Worm (Caenorhabditis elegans) whole organism, young adult: Measurements from ENCODE around the gene col-172.

Experiments used
- B0261.1 ChIP-seq: sonication (generic microtip); optimal IDR thresholded peaks from 2 replicates; lab custom pipeline; 2016; ENCODE audit warnings: mild to moderate bottlenecking, missing genetic modification characterization, moderate library complexity, missing compliant biosample characterization
- F10E7.11 ChIP-seq: sonication (generic microtip); optimal IDR thresholded peaks from 2 replicates; lab custom pipeline; 2017; ENCODE audit warnings: mild to moderate bottlenecking, missing genetic modification characterization, moderate library complexity, missing compliant biosample characterization
- F22D6.2 ChIP-seq: sonication (generic microtip); optimal IDR thresholded peaks from 2 replicates; lab custom pipeline; 2016; ENCODE audit warnings: mild to moderate bottlenecking, missing genetic modification characterization, missing compliant biosample characterization
- F23B12.7 ChIP-seq: sonication (generic microtip); optimal IDR thresholded peaks from 2 replicates; lab custom pipeline; 2017; ENCODE audit warnings: missing genetic modification characterization, mild to moderate bottlenecking, missing compliant biosample characterization, antibody characterized with exemption, moderate library complexity; ENCODE audit not compliant: insufficient read depth
- F33H1.4 ChIP-seq: fragments of 200-800 bp; sonication (Bioruptor generic); IDR thresholded peaks from 2 replicates; pipeline ENCODE4 v1.3.6; 2022; ENCODE audit warnings: missing genetic modification reagents, missing genetic modification characterization, missing compliant biosample characterization
- F37B4.10 ChIP-seq: fragments of 200-800 bp; sonication (Bioruptor generic); IDR thresholded peaks from 2 replicates; pipeline ENCODE4 v1.3.6; 2022; ENCODE audit warnings: missing genetic modification characterization, missing compliant biosample characterization
- K11D2.4 ChIP-seq: fragments of 200-800 bp; sonication (Bioruptor generic); IDR thresholded peaks from 2 replicates; pipeline ENCODE4 v1.3.6; 2022; ENCODE audit warnings: missing genetic modification reagents, missing genetic modification characterization, missing compliant biosample characterization
- K12H6.12 ChIP-seq: fragments of 200-800 bp; sonication (Bioruptor generic); optimal IDR thresholded peaks from 2 replicates; lab custom pipeline; 2018; ENCODE audit warnings: mild to moderate bottlenecking, missing genetic modification characterization, missing compliant biosample characterization
- Y53F4B.3 ChIP-seq: fragments of 200-800 bp; sonication (Bioruptor generic); IDR thresholded peaks from 2 replicates; pipeline ENCODE4 v1.3.6; 2022; ENCODE audit warnings: missing genetic modification reagents, missing genetic modification characterization, missing compliant biosample characterization
- Y95B8A.8 ChIP-seq: fragments of 200-800 bp; sonication (Bioruptor generic); IDR thresholded peaks from 2 replicates; pipeline ENCODE4 v1.3.6; 2022; ENCODE audit warnings: missing genetic modification reagents, missing genetic modification characterization, missing compliant biosample characterization
- athp-1 ChIP-seq: sonication (generic microtip); optimal IDR thresholded peaks from 2 replicates; lab custom pipeline; 2017; ENCODE audit warnings: mild to moderate bottlenecking, missing genetic modification characterization, missing compliant biosample characterization
- attf-3 ChIP-seq: fragments of 200-800 bp; sonication (Bioruptor generic); conservative IDR thresholded peaks from 2 replicates; pipeline ENCODE4 v1.3.6; 2022; ENCODE audit warnings: missing genetic modification reagents, missing genetic modification characterization, missing compliant biosample characterization
- attf-5 ChIP-seq: fragments of 200-800 bp; sonication (Bioruptor generic); optimal IDR thresholded peaks from 2 replicates; lab custom pipeline; 2018; ENCODE audit warnings: mild to moderate bottlenecking, missing genetic modification characterization, missing compliant biosample characterization
- ceh-100 ChIP-seq: fragments of 200-800 bp; sonication (Bioruptor generic); IDR thresholded peaks from 2 replicates; pipeline ENCODE4 v1.3.6; 2022; ENCODE audit warnings: missing genetic modification reagents, missing genetic modification characterization, missing compliant biosample characterization
- ceh-40 ChIP-seq: fragments of 200-800 bp; sonication (Bioruptor generic); IDR thresholded peaks from 2 replicates; pipeline ENCODE4 v1.3.6; 2022; ENCODE audit warnings: missing genetic modification characterization, missing compliant biosample characterization
- ceh-79 ChIP-seq: sonication (generic microtip); optimal IDR thresholded peaks from 2 replicates; lab custom pipeline; 2017; ENCODE audit warnings: mild to moderate bottlenecking, missing genetic modification characterization, missing compliant biosample characterization
- efl-1 ChIP-seq: fragments of 150-350 bp; optimal IDR thresholded peaks from 2 replicates; lab custom pipeline; 2014; ENCODE audit warnings: missing biosample characterization, missing genetic modification reagents, missing genetic modification characterization
- egl-44 ChIP-seq: fragments of 200-800 bp; sonication (Bioruptor generic); IDR thresholded peaks from 2 replicates; pipeline ENCODE4 v1.3.6; 2022; ENCODE audit warnings: missing genetic modification reagents, missing genetic modification characterization, missing compliant biosample characterization
- ekl-4 ChIP-seq: fragments of 200-800 bp; sonication (Bioruptor generic); IDR thresholded peaks from 2 replicates; pipeline ENCODE4 v1.3.6; 2022; ENCODE audit warnings: missing genetic modification reagents, missing genetic modification characterization, missing compliant biosample characterization
- ets-4 ChIP-seq: fragments of 200-800 bp; sonication (Bioruptor generic); optimal IDR thresholded peaks from 2 replicates; lab custom pipeline; 2018; ENCODE audit warnings: mild to moderate bottlenecking, missing genetic modification characterization, missing compliant biosample characterization
- gei-17 ChIP-seq: fragments of 200-800 bp; sonication (Bioruptor generic); optimal IDR thresholded peaks from 2 replicates; lab custom pipeline; 2018; ENCODE audit warnings: mild to moderate bottlenecking, missing genetic modification characterization, missing compliant biosample characterization
- lag-1 ChIP-seq: fragments of 200-800 bp; sonication (Bioruptor generic); IDR thresholded peaks from 2 replicates; pipeline ENCODE4 v1.3.6; 2022; ENCODE audit warnings: missing genetic modification reagents, missing genetic modification characterization, missing compliant biosample characterization
- lir-1 ChIP-seq: fragments of 200-800 bp; sonication (Bioruptor generic); conservative IDR thresholded peaks from 2 replicates; pipeline ENCODE4 v1.3.6; 2022; ENCODE audit warnings: missing genetic modification reagents, missing genetic modification characterization, missing compliant biosample characterization
- madf-6 ChIP-seq: fragments of 200-800 bp; sonication (Bioruptor generic); IDR thresholded peaks from 2 replicates; pipeline ENCODE4 v1.3.6; 2022; ENCODE audit warnings: missing genetic modification reagents, missing genetic modification characterization, missing compliant biosample characterization
- mcd-1 ChIP-seq: fragments of 200-800 bp; sonication (Bioruptor generic); IDR thresholded peaks from 2 replicates; pipeline ENCODE4 v1.3.6; 2022; ENCODE audit warnings: missing genetic modification reagents, missing genetic modification characterization, missing compliant biosample characterization
- nfya-1 ChIP-seq: sonication (generic microtip); optimal IDR thresholded peaks from 2 replicates; lab custom pipeline; 2017; ENCODE audit warnings: antibody characterized with exemption, missing compliant biosample characterization, missing genetic modification characterization, borderline replicate concordance; ENCODE audit not compliant: insufficient read depth
- nhr-27 ChIP-seq: fragments of 200-800 bp; sonication (Bioruptor generic); optimal IDR thresholded peaks from 2 replicates; lab custom pipeline; 2018; ENCODE audit warnings: mild to moderate bottlenecking, missing genetic modification characterization, moderate library complexity, missing compliant biosample characterization
- nhr-80 ChIP-seq: sonication (generic microtip); optimal IDR thresholded peaks from 2 replicates; lab custom pipeline; 2016; ENCODE audit warnings: missing genetic modification characterization, missing compliant biosample characterization
- pbrm-1 ChIP-seq: fragments of 200-800 bp; sonication (Bioruptor generic); IDR thresholded peaks from 2 replicates; pipeline ENCODE4 v1.3.6; 2022; ENCODE audit warnings: missing genetic modification reagents, missing genetic modification characterization, missing compliant biosample characterization
- rcor-1 ChIP-seq: fragments of 200-800 bp; sonication (Bioruptor generic); IDR thresholded peaks from 2 replicates; pipeline ENCODE4 v1.3.6; 2022; ENCODE audit warnings: missing genetic modification reagents, missing genetic modification characterization, missing compliant biosample characterization
- sdz-38 ChIP-seq: sonication (generic microtip); optimal IDR thresholded peaks from 2 replicates; lab custom pipeline; 2016; ENCODE audit warnings: missing genotype, missing genetic modification characterization, missing compliant biosample characterization
- snpc-1.3 ChIP-seq: sonication (generic microtip); optimal IDR thresholded peaks from 2 replicates; lab custom pipeline; 2017; ENCODE audit warnings: missing genetic modification characterization, mild to moderate bottlenecking, missing compliant biosample characterization, antibody characterized with exemption, moderate library complexity, missing genotype, missing genetic modification reagents; ENCODE audit not compliant: insufficient read depth
- snpc-4 ChIP-seq, 5 experiments: fragments of 150-350 bp in 1 of 5; sonication (generic microtip) in 4 of 5; optimal IDR thresholded peaks; 2 replicates each; lab custom pipeline; 2014 to 2018; ENCODE audit warnings: missing genetic modification characterization in 5 of 5, missing biosample characterization in 3 of 5, antibody characterized with exemption in 2 of 5, mild to moderate bottlenecking in 2 of 5, missing compliant biosample characterization in 2 of 5, missing genotype in 2 of 5, moderate library complexity in 2 of 5, missing genetic modification reagents in 1 of 5
- tbx-9 ChIP-seq: sonication (generic microtip); optimal IDR thresholded peaks from 2 replicates; lab custom pipeline; 2016; ENCODE audit warnings: borderline replicate concordance, missing genetic modification characterization, inconsistent platforms, missing compliant biosample characterization
- ztf-26 ChIP-seq: sonication (generic microtip); optimal IDR thresholded peaks from 2 replicates; lab custom pipeline; 2017; ENCODE audit warnings: missing genetic modification characterization, missing compliant biosample characterization

Gene col-172

DNA sequence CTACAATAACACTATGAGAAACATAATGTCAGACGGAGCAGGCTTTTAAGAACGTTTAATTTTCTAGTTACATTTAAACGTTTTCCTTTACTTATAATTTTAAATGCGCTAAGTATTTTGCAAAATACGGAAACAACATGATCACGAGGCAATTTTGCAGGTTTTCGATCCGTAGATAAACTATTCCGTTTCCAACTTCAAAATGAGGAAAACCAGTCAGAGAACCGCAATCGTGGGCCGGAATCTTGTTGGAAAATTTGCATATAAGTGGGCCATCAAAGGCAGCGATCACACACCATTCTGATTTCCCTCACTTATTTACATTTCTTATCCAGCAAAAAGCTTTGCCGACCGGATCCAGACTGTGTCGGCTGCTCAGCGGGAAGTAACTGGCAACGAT lies at the start of gene col-172:
Gene col-172, plus strand, starts transcription at position 301 of the 400 bp plus-strand sequence.
- TF ChIP-seq B0261.1 (tag; lab: Kevin White, UChicago) (no peak), F33H1.4 (GFP tag; lab: Robert Waterston, UW) (no peak), attf-3 (no peak), ceh-79 (tag; lab: Kevin White, UChicago) (no peak), ekl-4 (no peak), ceh-40 (no peak), nhr-27 (no peak), madf-6 (no peak), sdz-38 (tag; lab: Kevin White, UChicago) (no peak), snpc-1.3 (no peak), Y53F4B.3 (GFP tag; lab: Robert Waterston, UW) (no peak), ztf-26 (tag; lab: Kevin White, UChicago) (no peak), nhr-80 (no peak), tbx-9 (tag; lab: Kevin White, UChicago) (no peak)

DNA sequence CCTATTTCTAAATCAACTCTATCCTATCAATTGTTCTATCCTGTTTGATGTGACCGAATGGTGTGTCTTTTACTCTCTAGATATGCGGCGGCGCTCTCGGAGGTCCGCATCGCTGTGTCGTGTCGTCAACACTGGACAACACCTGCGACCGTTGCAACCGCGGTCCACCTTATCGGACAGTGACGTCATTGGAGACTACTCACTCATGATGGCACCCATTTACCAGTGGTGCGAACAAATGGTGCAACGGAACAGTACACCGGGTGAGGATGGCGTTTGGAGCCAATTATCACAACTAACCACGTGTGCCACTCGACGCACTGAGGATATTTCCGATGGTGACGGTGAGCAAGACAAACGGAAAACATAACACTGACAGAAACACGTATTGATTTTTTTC lies 47.3 kb upstream of the col-172 start:
- peak; percentile 17 for TF ChIP-seq ets-4
- TF ChIP-seq F37B4.10 (GFP tag; lab: Robert Waterston, UW), result 0 out of 2 replicates have a peak, but pooled peaks have one; percentile 58
- TF ChIP-seq K11D2.4 (GFP tag; lab: Robert Waterston, UW), result no peak
- TF ChIP-seq nhr-80, result no peak

DNA sequence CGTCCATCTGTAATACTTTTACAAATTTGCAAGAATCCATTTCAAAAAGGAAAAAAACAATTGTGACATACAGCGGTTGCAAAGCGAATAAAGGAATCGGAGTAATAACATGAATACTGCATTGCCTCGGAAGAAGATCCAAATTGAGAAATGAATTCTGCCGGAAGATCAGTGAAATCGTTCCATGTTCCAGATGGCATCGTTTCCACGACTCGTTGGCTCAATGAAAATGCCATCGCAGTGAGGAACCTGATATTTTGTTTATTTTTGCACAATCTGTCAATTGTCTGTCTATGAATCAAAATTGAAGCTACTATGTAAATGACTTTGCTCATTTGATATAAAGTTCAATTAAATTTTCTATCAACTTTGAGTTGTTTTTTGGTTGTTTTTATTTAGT lies 42.0 kb upstream of the col-172 start:
- no peak for TF ChIP-seq F10E7.11 (tag; lab: Kevin White, UChicago)
- TF ChIP-seq athp-1 (tag; lab: Kevin White, UChicago), result no peak
- no peak for TF ChIP-seq efl-1
- no peak for TF ChIP-seq F22D6.2 (tag; lab: Kevin White, UChicago)

DNA sequence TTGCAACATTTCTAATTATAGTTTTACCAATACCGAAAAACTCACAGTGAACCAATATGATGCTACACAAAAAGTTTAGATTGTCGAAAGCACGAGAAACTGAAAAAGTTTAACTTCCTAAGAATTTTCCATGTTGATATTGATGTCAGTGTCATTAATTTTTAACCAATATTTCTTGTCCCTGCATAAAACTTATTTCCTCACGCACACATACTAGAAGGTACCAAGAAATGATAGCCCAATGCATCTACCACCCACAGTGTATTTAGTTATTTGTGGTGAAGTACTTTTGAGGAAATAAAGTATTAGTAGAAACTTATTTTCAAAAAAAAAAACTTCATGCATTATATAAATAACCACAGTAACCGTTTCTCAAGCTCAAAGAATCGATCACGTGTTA lies 41.2 kb upstream of the col-172 start, which contains the start of gene aexr-2:
Gene aexr-2, minus strand, starts transcription at position 101 of the 400 bp plus-strand sequence.
- no peak for TF ChIP-seq lir-1 (GFP tag; lab: Robert Waterston, UW)
- no peak for TF ChIP-seq Y95B8A.8 (GFP tag; lab: Robert Waterston, UW)
- TF ChIP-seq F23B12.7 (tag; lab: Kevin White, UChicago), result no peak
- no peak for TF ChIP-seq sdz-38 (tag; lab: Kevin White, UChicago)
- TF ChIP-seq mcd-1, result no peak
- no peak for TF ChIP-seq K12H6.12 (tag; lab: Kevin White, UChicago)
- TF ChIP-seq gei-17, result no peak
- no peak for TF ChIP-seq lag-1
- TF ChIP-seq snpc-4 (GFP tag; optimal IDR thresholded peaks at IDR 0.05; lab: Kevin White, UChicago), result no peak
- TF ChIP-seq snpc-4 (tag; optimal IDR thresholded peaks at IDR 0.05; lab: Kevin White, UChicago), result no peak
- no peak for TF ChIP-seq attf-5 (GFP tag; lab: Kevin White, UChicago)
- no peak for TF ChIP-seq nhr-80
- no peak for TF ChIP-seq rcor-1 (GFP tag; lab: Robert Waterston, UW)
- TF ChIP-seq ceh-100, result no peak
- no peak for TF ChIP-seq pbrm-1
- no peak for TF ChIP-seq B0261.1 (tag; lab: Kevin White, UChicago)
- no peak for TF ChIP-seq nhr-27
- TF ChIP-seq nfya-1 (tag; lab: Kevin White, UChicago), result no peak
- no peak for TF ChIP-seq egl-44 (GFP tag; lab: Robert Waterston, UW)
